Fruit fly (Drosophila melanogaster): ENCODE measurements around the gene CG3713.

The CG3713 gene

DNA sequence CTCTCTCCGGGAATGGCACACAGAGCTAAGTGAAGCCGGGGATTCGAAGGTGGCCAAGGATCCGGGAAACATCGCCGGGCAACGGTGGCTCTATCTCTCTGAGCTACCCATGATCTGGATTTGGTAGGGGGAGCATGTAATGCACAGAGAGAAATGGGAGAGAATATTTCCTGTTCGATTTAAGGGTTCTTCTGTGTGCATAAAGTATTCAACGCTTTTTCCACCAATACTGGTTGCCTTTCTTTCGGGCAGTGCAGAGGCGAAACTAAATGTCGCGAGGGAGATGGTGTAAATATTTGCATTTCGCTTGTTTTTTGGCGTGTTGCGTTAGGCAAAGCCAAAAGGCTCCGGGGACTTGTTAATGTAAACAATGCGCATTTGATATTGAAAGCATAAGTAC is 5.0 kb downstream of the CG3713 start (continued):
- TF ChIP-seq CG18262 (tag; optimal IDR thresholded peaks at IDR 0.05) (peak; percentile 3), slbo (GFP tag; IDR thresholded peaks at IDR 0.05) (peak; percentile 35; the same call in 1 of the 2 replicates), Med (GFP tag) (peak; percentile 69), bsh (GFP tag; optimal IDR thresholded peaks at IDR 0.05) (peak in 1 of 2 experiments; percentile 47), CG17829 (tag; optimal IDR thresholded peaks at IDR 0.05) (no peak), CG43689 (GFP tag; IDR thresholded peaks at IDR 0.05) (no peak), CG17385 (GFP tag; optimal IDR thresholded peaks at IDR 0.05) (peak; percentile 2), CG11504 (tag; optimal IDR thresholded peaks at IDR 0.05) (peak; percentile 35), CG13424 (tag; optimal IDR thresholded peaks at IDR 0.05) (peak; percentile 21), gem (tag; optimal IDR thresholded peaks at IDR 0.05) (peak; percentile 35), GATAe (GFP tag; conservative IDR thresholded peaks at IDR 0.05) (no peak), Atf3 (GFP tag; optimal IDR thresholded peaks at IDR 0.05) (no peak), ATbp (GFP tag; optimal IDR thresholded peaks at IDR 0.05) (peak; percentile 27), zf30C (GFP tag; optimal IDR thresholded peaks at IDR 0.05) (peak; percentile 56), oc (tag; optimal IDR thresholded peaks at IDR 0.05) (peak; percentile 9), PHDP (tag; optimal IDR thresholded peaks at IDR 0.05) (peak; percentile 1), CG10366 (GFP tag; IDR thresholded peaks at IDR 0.05) (peak; percentile 11; the same call in 1 of the 2 replicates), CG4617 (GFP tag; optimal IDR thresholded peaks at IDR 0.05; ENCODE audit: borderline replicate concordance) (no peak), lab (GFP tag; optimal IDR thresholded peaks at IDR 0.05) (peak; percentile 38), az2 (GFP tag; optimal IDR thresholded peaks at IDR 0.05) (peak; percentile 12), CG2678 (tag; optimal IDR thresholded peaks at IDR 0.05) (peak; percentile 35), CG2712 (tag; optimal IDR thresholded peaks at IDR 0.05) (peak; percentile 12), Oaz (GFP tag; IDR thresholded peaks at IDR 0.05) (no peak), dmrt99B (tag; optimal IDR thresholded peaks at IDR 0.05) (peak; percentile 48), fd96Cb (tag; optimal IDR thresholded peaks at IDR 0.05) (peak; percentile 42), Xrp1 (GFP tag; IDR thresholded peaks at IDR 0.05) (peak; percentile 29; the same call in 1 of the 2 replicates), ci (GFP tag; IDR thresholded peaks at IDR 0.05) (peak; percentile 52; the same call in 2 of the 3 replicates), CG10979 (tag; optimal IDR thresholded peaks at IDR 0.05) (peak; percentile 32), lmd (GFP tag; IDR thresholded peaks at IDR 0.05) (0 out of 2 replicates have a peak, but pooled peaks have one; percentile 29), vvl (GFP tag; IDR thresholded peaks at IDR 0.05) (0 out of 2 replicates have a peak, but pooled peaks have one; percentile 25), Hr78 (GFP tag; optimal IDR thresholded peaks at IDR 0.05) (no peak), Sox102F (GFP tag; optimal IDR thresholded peaks at IDR 0.05) (peak; percentile 31), Oli (tag; optimal IDR thresholded peaks at IDR 0.05) (peak; percentile 19), CG6813 (GFP tag; optimal IDR thresholded peaks at IDR 0.05) (peak; percentile 34), caup (GFP tag; optimal IDR thresholded peaks at IDR 0.05; ENCODE audit: severe bottlenecking) (peak; percentile 5), CG32772 (GFP tag; IDR thresholded peaks at IDR 0.05) (0 out of 2 replicates have a peak, but pooled peaks have one; percentile 19), row (GFP tag; IDR thresholded peaks at IDR 0.05) (peak; percentile 66), CG12104 (GFP tag; optimal IDR thresholded peaks at IDR 0.05) (no peak), CG7839 (tag; optimal IDR thresholded peaks at IDR 0.05) (peak; percentile 17), onecut (GFP tag; IDR thresholded peaks at IDR 0.05) (peak; percentile 12; the same call in 1 of the 2 replicates), Ptx1 (GFP tag; IDR thresholded peaks at IDR 0.05) (peak; percentile 49), dpn (GFP tag; optimal IDR thresholded peaks at IDR 0.05) (peak in 1 of 2 experiments; percentile 7), HHEX (GFP tag; optimal IDR thresholded peaks at IDR 0.05) (no peak)

Measured in whole organism, embryonic.